Worm (Caenorhabditis elegans) whole organism, mixed stage, embryonic: Measurements from ENCODE around the gene srh-277.

Source experiments
- bed-3 ChIP-seq: fragments of 200-800 bp; sonication (Bioruptor generic); optimal IDR thresholded peaks from 3 replicates; lab custom pipeline; 2018; ENCODE audit warnings: mild to moderate bottlenecking, missing genetic modification characterization, moderate library complexity, missing compliant biosample characterization
- ceh-43 ChIP-seq: fragments of 200-800 bp; sonication (Bioruptor generic); optimal IDR thresholded peaks from 2 replicates; lab custom pipeline; 2018; ENCODE audit warnings: mild to moderate bottlenecking, missing genetic modification characterization, moderate library complexity, missing compliant biosample characterization
- elt-3 ChIP-seq: fragments of 150-350 bp; optimal IDR thresholded peaks from 2 replicates; lab custom pipeline; 2014; ENCODE audit warnings: missing biosample characterization, missing genetic modification characterization
- lin-13 ChIP-seq: fragments of 150-350 bp; optimal IDR thresholded peaks from 2 replicates; lab custom pipeline; 2014; ENCODE audit warnings: missing biosample characterization, missing genetic modification characterization
- mab-5 ChIP-seq: fragments of 150-350 bp; optimal IDR thresholded peaks from 2 replicates; lab custom pipeline; 2014; ENCODE audit warnings: missing biosample characterization, missing genetic modification characterization
- nhr-2 ChIP-seq: fragments of 150-350 bp; optimal IDR thresholded peaks from 2 replicates; lab custom pipeline; 2014; ENCODE audit warnings: missing biosample characterization, missing genetic modification characterization
- nhr-28 ChIP-seq: fragments of 150-350 bp; optimal IDR thresholded peaks from 2 replicates; lab custom pipeline; 2014; ENCODE audit warnings: missing biosample characterization, missing genetic modification characterization
- pha-4 ChIP-seq: fragments of 150-350 bp; optimal IDR thresholded peaks from 2 replicates; lab custom pipeline; 2018; ENCODE audit warnings: missing biosample characterization, missing genetic modification reagents, missing genetic modification characterization
- sem-2 ChIP-seq: fragments of 200-800 bp; sonication (Bioruptor generic); optimal IDR thresholded peaks from 2 replicates; lab custom pipeline; 2018; ENCODE audit warnings: mild to moderate bottlenecking, missing genetic modification characterization, missing compliant biosample characterization
- unc-62 ChIP-seq: fragments of 150-350 bp; optimal IDR thresholded peaks from 2 replicates; lab custom pipeline; 2014; ENCODE audit warnings: missing biosample characterization, missing genetic modification reagents, missing genetic modification characterization

DNA sequence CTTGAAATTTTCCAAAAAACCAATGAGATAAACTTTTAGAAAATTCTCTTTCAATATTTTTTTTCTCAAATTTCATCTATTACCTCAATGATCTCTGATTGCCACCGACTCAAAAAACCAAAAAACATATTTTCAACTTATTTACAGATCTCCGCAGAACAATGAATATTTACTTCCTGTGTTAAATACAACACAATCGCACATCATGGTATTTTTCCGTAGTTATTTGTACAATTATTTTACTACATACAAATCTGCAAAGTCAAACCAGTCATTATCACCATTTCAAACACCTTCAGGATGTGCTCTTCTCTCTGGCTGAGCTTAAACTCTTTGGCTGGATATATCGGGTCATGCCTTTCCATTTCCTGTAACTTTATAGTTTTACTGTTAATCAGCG is 17.1 kb upstream of the srh-277 start, which contains the start of gene str-108:
- TF ChIP-seq pha-4 (tag; lab: Kevin White, UChicago) (no peak), elt-3 (tag; lab: Kevin White, UChicago) (no peak), unc-62 (GFP tag; lab: Kevin White, UChicago) (no peak), bed-3 (no peak), lin-13 (tag; lab: Kevin White, UChicago) (no peak), nhr-28 (tag; lab: Kevin White, UChicago) (no peak), mab-5 (tag; lab: Kevin White, UChicago) (no peak), ceh-43 (GFP tag; lab: Kevin White, UChicago) (no peak), nhr-2 (tag; lab: Kevin White, UChicago) (no peak), sem-2 (GFP tag; lab: Kevin White, UChicago) (no peak)
